Fruit fly (Drosophila melanogaster): Measurements from ENCODE around the gene CG15385.
A peak's percentile ranks its signal among the peaks of the same experiment; 100 is the strongest.

Gene CG15385

DNA sequence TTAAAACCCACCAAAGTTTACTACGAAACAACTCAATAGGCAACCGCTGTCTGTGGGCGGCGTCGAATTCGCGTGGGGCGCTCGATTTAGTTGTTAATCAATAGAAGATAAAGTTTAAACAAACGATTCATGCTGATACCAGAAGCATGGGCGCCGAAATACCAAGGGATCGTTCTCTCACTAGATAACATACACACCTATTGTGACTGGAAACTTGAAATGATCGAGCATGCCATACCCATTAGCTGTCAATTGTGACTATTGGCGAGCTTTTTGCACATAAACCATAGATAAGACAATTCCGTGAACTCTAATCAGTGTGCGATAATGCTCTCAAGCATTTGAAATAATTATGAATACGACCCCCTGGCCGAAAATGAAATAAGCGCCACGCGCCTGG lies 33.0 kb downstream of the CG15385 start (continued):
- TF ChIP-seq CG1792 (GFP tag; optimal IDR thresholded peaks at IDR 0.05) (peak; percentile 69), CG9817 (tag; optimal IDR thresholded peaks at IDR 0.05) (peak; percentile 73), Med (GFP tag) (peak; percentile 96), Neu2 (GFP tag; optimal IDR thresholded peaks at IDR 0.05; ENCODE audit: borderline replicate concordance) (no peak), corto (GFP tag; optimal IDR thresholded peaks at IDR 0.05) (no peak), CG12299 (tag; optimal IDR thresholded peaks at IDR 0.05) (peak; percentile 40), sens (GFP tag) (peak; percentile 87), CG5953 (GFP tag; IDR thresholded peaks at IDR 0.05) (peak; percentile 68; the same call in 1 of the 2 replicates), Dll (GFP tag; IDR thresholded peaks at IDR 0.05; ENCODE audit: partially characterized antibody) (no peak), CG1647 (GFP tag; optimal IDR thresholded peaks at IDR 0.05) (peak; percentile 81), dmrt99B (tag; optimal IDR thresholded peaks at IDR 0.05) (peak; percentile 82), CG1233 (GFP tag; optimal IDR thresholded peaks at IDR 0.05) (peak; percentile 68), CG8765 (GFP tag; IDR thresholded peaks at IDR 0.05) (0 out of 2 replicates have a peak, but pooled peaks have one; percentile 6), fd3F (GFP tag; optimal IDR thresholded peaks at IDR 0.05) (peak; percentile 69), slou (GFP tag; optimal IDR thresholded peaks at IDR 0.05) (no peak), CG4707 (GFP tag; optimal IDR thresholded peaks at IDR 0.05) (peak; percentile 7), CG7745 (tag; optimal IDR thresholded peaks at IDR 0.05) (no peak), zen (tag; optimal IDR thresholded peaks at IDR 0.05) (peak; percentile 38), Sox100B (GFP tag; optimal IDR thresholded peaks at IDR 0.05) (peak; percentile 50), ssp (GFP tag; IDR thresholded peaks at IDR 0.05) (peak; percentile 49), so (GFP tag; IDR thresholded peaks at IDR 0.05) (peak; percentile 80; the same call in 2 of the 3 replicates), Fer3 (tag; optimal IDR thresholded peaks at IDR 0.05) (peak; percentile 80), disco-r (GFP tag; optimal IDR thresholded peaks at IDR 0.05) (peak; percentile 59), Asciz (GFP tag; optimal IDR thresholded peaks at IDR 0.05) (peak; percentile 22), CG1603 (tag; optimal IDR thresholded peaks at IDR 0.05) (peak; percentile 76), CG11560 (tag; IDR thresholded peaks at IDR 0.05) (peak; percentile 57; the same call in 1 of the 3 replicates), CG7963 (GFP tag; IDR thresholded peaks at IDR 0.05; ENCODE audit: partially characterized antibody) (no peak), nmo (GFP tag; optimal IDR thresholded peaks at IDR 0.05) (peak; percentile 83), CG10979 (tag; optimal IDR thresholded peaks at IDR 0.05) (peak; percentile 13), ranshi (GFP tag; IDR thresholded peaks at IDR 0.05) (peak; percentile 58; the same call in 1 of the 2 replicates), grau (tag; optimal IDR thresholded peaks at IDR 0.05) (peak; percentile 81), CG14965 (GFP tag; optimal IDR thresholded peaks at IDR 0.05; ENCODE audit: borderline replicate concordance) (no peak), CG18599 (GFP tag; optimal IDR thresholded peaks at IDR 0.05) (peak; percentile 86), bowl (GFP tag; IDR thresholded peaks at IDR 0.05) (peak; percentile 58; the same call in 1 of the 2 replicates), en (GFP tag; optimal IDR thresholded peaks at IDR 0.05) (peak; percentile 15), CG17359 (tag; optimal IDR thresholded peaks at IDR 0.05) (peak; percentile 80), CG9797 (GFP tag; optimal IDR thresholded peaks at IDR 0.05) (no peak), CG6854 (GFP tag; optimal IDR thresholded peaks at IDR 0.05) (no peak), CG15011 (GFP tag; optimal IDR thresholded peaks at IDR 0.05) (peak; percentile 29), sisA (GFP tag; IDR thresholded peaks at IDR 0.05) (peak; percentile 81), NC2α (GFP tag; optimal IDR thresholded peaks at IDR 0.05) (peak; percentile 67), HLH4C (GFP tag; IDR thresholded peaks at IDR 0.05; ENCODE audit: partially characterized antibody) (no peak), Hr3 (GFP tag; optimal IDR thresholded peaks at IDR 0.05) (peak; percentile 58), zf30C (GFP tag; optimal IDR thresholded peaks at IDR 0.05) (no peak), CG32772 (GFP tag; IDR thresholded peaks at IDR 0.05) (peak; percentile 66), sd (tag; optimal IDR thresholded peaks at IDR 0.05) (peak; percentile 86), CG4820 (GFP tag; optimal IDR thresholded peaks at IDR 0.05) (peak; percentile 61), amos (GFP tag; IDR thresholded peaks at IDR 0.05; ENCODE audit: partially characterized antibody) (no peak), toy (GFP tag; IDR thresholded peaks at IDR 0.05) (0 out of 2 replicates have a peak, but pooled peaks have one; percentile 44), Sox102F (GFP tag; optimal IDR thresholded peaks at IDR 0.05) (peak; percentile 89)
